Worm (Caenorhabditis elegans) whole organism, L4 larva: ENCODE data around the gene taf-12.
A peak's percentile ranks its signal among the peaks of the same experiment; 100 is the strongest.

Source experiments
- F37D6.2 ChIP-seq: sonication (generic microtip); optimal IDR thresholded peaks from 2 replicates; lab custom pipeline; 2016; ENCODE audit warnings: mild to moderate bottlenecking, missing genetic modification characterization, missing compliant biosample characterization
- R02D3.7 ChIP-seq: fragments of 150-350 bp; sonication (generic microtip); optimal IDR thresholded peaks from 3 replicates; lab custom pipeline; 2014; ENCODE audit warnings: missing biosample characterization, missing genetic modification characterization
- T20F7.1 ChIP-seq: fragments of 200-800 bp; sonication (Bioruptor generic); optimal IDR thresholded peaks from 2 replicates; lab custom pipeline; 2018; ENCODE audit warnings: mild to moderate bottlenecking, missing genetic modification characterization, missing compliant biosample characterization
- T26A8.4 ChIP-seq: fragments of 200-800 bp; sonication (Bioruptor generic); IDR thresholded peaks from 2 replicates; pipeline ENCODE4 v1.3.6; 2022; ENCODE audit warnings: missing genetic modification characterization, missing compliant biosample characterization
- Y48G9A.11 ChIP-seq: fragments of 200-800 bp; sonication (Bioruptor generic); IDR thresholded peaks from 2 replicates; pipeline ENCODE4 v1.3.6; 2022; ENCODE audit warnings: missing genetic modification reagents, missing genetic modification characterization, missing compliant biosample characterization
- Y5F2A.4 ChIP-seq: fragments of 200-800 bp; sonication (Bioruptor generic); optimal IDR thresholded peaks from 2 replicates; lab custom pipeline; 2018; ENCODE audit warnings: mild to moderate bottlenecking, missing genetic modification characterization, missing compliant biosample characterization
- Y75B8A.6 ChIP-seq: fragments of 200-800 bp; sonication (Bioruptor generic); IDR thresholded peaks from 2 replicates; pipeline ENCODE4 v1.3.6; 2022; ENCODE audit warnings: missing genetic modification reagents, missing genetic modification characterization, missing compliant biosample characterization
- ZK337.2 ChIP-seq: fragments of 200-800 bp; sonication (Bioruptor generic); IDR thresholded peaks from 2 replicates; pipeline ENCODE4 v1.3.6; 2022; ENCODE audit warnings: missing genetic modification reagents, missing genetic modification characterization, missing compliant biosample characterization
- aly-2 ChIP-seq: sonication (generic microtip); optimal IDR thresholded peaks from 2 replicates; lab custom pipeline; 2018; ENCODE audit warnings: missing biosample characterization, missing genetic modification characterization
- arid-1 ChIP-seq: fragments of 200-800 bp; sonication (Bioruptor generic); conservative IDR thresholded peaks from 2 replicates; pipeline ENCODE4 v1.3.6; 2022; ENCODE audit warnings: missing genetic modification reagents, missing genetic modification characterization, missing compliant biosample characterization
- ceh-20 ChIP-seq: fragments of 200-800 bp; sonication (Bioruptor generic); IDR thresholded peaks from 2 replicates; pipeline ENCODE4 v1.3.6; 2022; ENCODE audit warnings: missing genetic modification reagents, missing genetic modification characterization, missing compliant biosample characterization
- cey-2 ChIP-seq: sonication (generic microtip); optimal IDR thresholded peaks from 3 replicates; lab custom pipeline; 2017; ENCODE audit warnings: missing genetic modification characterization, mild to moderate bottlenecking, missing compliant biosample characterization, antibody characterized with exemption, borderline replicate concordance; ENCODE audit not compliant: insufficient read depth
- daf-12 ChIP-seq: fragments of 150-350 bp; optimal IDR thresholded peaks from 2 replicates; lab custom pipeline; 2014; ENCODE audit warnings: missing biosample characterization, missing genetic modification reagents, missing genetic modification characterization
- daf-16 ChIP-seq, 3 experiments: sonication (generic microtip); optimal IDR thresholded peaks; 2 replicates each; lab custom pipeline; 2016 to 2017; ENCODE audit warnings: missing genetic modification characterization in 3 of 3, missing genetic modification reagents in 3 of 3, mild to moderate bottlenecking in 2 of 3, missing compliant biosample characterization in 2 of 3, missing biosample characterization in 1 of 3, moderate library complexity in 1 of 3
- daf-19 ChIP-seq: fragments of 200-800 bp; sonication (Bioruptor generic); conservative IDR thresholded peaks from 2 replicates; pipeline ENCODE4 v1.3.6; 2022; ENCODE audit warnings: missing genetic modification characterization, missing compliant biosample characterization
- dmd-8 ChIP-seq: fragments of 200-800 bp; sonication (Bioruptor generic); IDR thresholded peaks from 2 replicates; pipeline ENCODE4 v1.3.6; 2022; ENCODE audit warnings: missing genetic modification characterization, missing compliant biosample characterization
- dpl-1 ChIP-seq: fragments of 150-350 bp; optimal IDR thresholded peaks from 2 replicates; lab custom pipeline; 2014; ENCODE audit warnings: missing biosample characterization, missing genetic modification reagents, missing genetic modification characterization
- duxl-1 ChIP-seq: sonication (generic microtip); optimal IDR thresholded peaks from 2 replicates; lab custom pipeline; 2016; ENCODE audit warnings: mild to moderate bottlenecking, missing genetic modification characterization, moderate library complexity, missing compliant biosample characterization; ENCODE audit not compliant: poor library complexity
- dve-1 ChIP-seq: sonication (generic microtip); optimal IDR thresholded peaks from 2 replicates; lab custom pipeline; 2017; ENCODE audit warnings: antibody characterized with exemption, mild to moderate bottlenecking, missing genetic modification characterization, missing compliant biosample characterization; ENCODE audit not compliant: insufficient read depth
- egl-27 ChIP-seq: sonication (generic microtip); optimal IDR thresholded peaks from 3 replicates; lab custom pipeline; 2017; ENCODE audit warnings: missing biosample characterization, missing genetic modification reagents, missing genetic modification characterization
- gei-8 ChIP-seq: fragments of 200-800 bp; sonication (Bioruptor generic); optimal IDR thresholded peaks from 2 replicates; lab custom pipeline; 2018; ENCODE audit warnings: mild to moderate bottlenecking, missing genetic modification characterization, missing compliant biosample characterization
- hlh-11 ChIP-seq: fragments of 200-800 bp; sonication (Bioruptor generic); optimal IDR thresholded peaks from 2 replicates; lab custom pipeline; 2018; ENCODE audit warnings: mild to moderate bottlenecking, missing genetic modification characterization, missing compliant biosample characterization
- hlh-30 ChIP-seq: sonication (generic microtip); optimal IDR thresholded peaks from 2 replicates; lab custom pipeline; 2017; ENCODE audit warnings: antibody characterized with exemption, mild to moderate bottlenecking, missing genetic modification characterization, missing compliant biosample characterization; ENCODE audit not compliant: insufficient read depth
- lim-7 ChIP-seq: fragments of 200-800 bp; sonication (Bioruptor generic); IDR thresholded peaks from 2 replicates; pipeline ENCODE4 v1.3.6; 2022; ENCODE audit warnings: missing genetic modification characterization, missing compliant biosample characterization
- lin-15B ChIP-seq: fragments of 150-350 bp; sonication (generic microtip); optimal IDR thresholded peaks from 3 replicates; lab custom pipeline; 2014; ENCODE audit warnings: missing biosample characterization, missing genetic modification characterization
- lin-38 ChIP-seq: fragments of 200-800 bp; sonication (Bioruptor generic); IDR thresholded peaks from 2 replicates; pipeline ENCODE4 v1.3.6; 2022; ENCODE audit warnings: missing genetic modification reagents, missing genetic modification characterization, missing compliant biosample characterization
- lsy-2 ChIP-seq, 2 experiments: fragments of 150-350 bp in 1 of 2; sonication (generic microtip) in 1 of 2; optimal IDR thresholded peaks; 2 replicates each; lab custom pipeline; 2014 to 2017; ENCODE audit warnings: missing biosample characterization in 2 of 2, missing genetic modification characterization in 2 of 2
- madf-5 ChIP-seq, 2 experiments: fragments of 200-800 bp; sonication (Bioruptor generic); IDR thresholded peaks; 2 replicates each; pipeline ENCODE4 v1.3.6; 2022; ENCODE audit warnings: missing compliant biosample characterization in 2 of 2, missing genetic modification characterization in 2 of 2
- mdl-1 ChIP-seq, 2 experiments: fragments of 150-350 bp in 1 of 2; sonication (generic microtip) in 1 of 2; optimal IDR thresholded peaks; 2 replicates each; lab custom pipeline; 2014 to 2017; ENCODE audit warnings: missing biosample characterization in 2 of 2, missing genetic modification characterization in 2 of 2
- nhr-102 ChIP-seq: sonication (generic microtip); optimal IDR thresholded peaks from 2 replicates; lab custom pipeline; 2016; ENCODE audit warnings: mild to moderate bottlenecking, missing genetic modification characterization, moderate library complexity, missing compliant biosample characterization
- nhr-111 ChIP-seq: fragments of 200-800 bp; sonication (Bioruptor generic); optimal IDR thresholded peaks from 2 replicates; lab custom pipeline; 2018; ENCODE audit warnings: mild to moderate bottlenecking, missing genetic modification characterization, missing compliant biosample characterization
- nhr-28 ChIP-seq: fragments of 150-350 bp; optimal IDR thresholded peaks from 2 replicates; lab custom pipeline; 2014; ENCODE audit warnings: missing biosample characterization, missing genetic modification characterization
- nhr-77 ChIP-seq: fragments of 150-350 bp; optimal IDR thresholded peaks from 2 replicates; lab custom pipeline; 2014; ENCODE audit warnings: missing biosample characterization, missing genetic modification characterization
- php-3 ChIP-seq: fragments of 200-800 bp; sonication (Bioruptor generic); IDR thresholded peaks from 2 replicates; pipeline ENCODE4 v1.3.6; 2022; ENCODE audit warnings: missing genetic modification reagents, missing genetic modification characterization, missing compliant biosample characterization
- pqm-1 ChIP-seq: sonication (generic microtip); optimal IDR thresholded peaks from 2 replicates; lab custom pipeline; 2017; ENCODE audit warnings: missing biosample characterization, missing genetic modification characterization
- rbr-2 ChIP-seq: sonication (generic microtip); optimal IDR thresholded peaks from 2 replicates; lab custom pipeline; 2016; ENCODE audit warnings: missing genotype, missing genetic modification characterization, missing compliant biosample characterization
- set-16 ChIP-seq: fragments of 200-800 bp; sonication (Bioruptor generic); IDR thresholded peaks from 2 replicates; pipeline ENCODE4 v1.3.6; 2022; ENCODE audit warnings: missing genetic modification reagents, missing genetic modification characterization, missing compliant biosample characterization
- snpc-1.2 ChIP-seq: fragments of 200-800 bp; sonication (Bioruptor generic); IDR thresholded peaks from 2 replicates; pipeline ENCODE4 v1.3.6; 2022; ENCODE audit warnings: missing genetic modification reagents, missing genetic modification characterization, missing compliant biosample characterization
- spr-1 ChIP-seq: sonication (generic microtip); optimal IDR thresholded peaks from 2 replicates; lab custom pipeline; 2016; ENCODE audit warnings: mild to moderate bottlenecking, missing genetic modification characterization, missing compliant biosample characterization
- tra-1 ChIP-seq: fragments of 200-800 bp; sonication (Bioruptor generic); IDR thresholded peaks from 2 replicates; pipeline ENCODE4 v1.3.6; 2022; ENCODE audit warnings: missing genetic modification reagents, missing genetic modification characterization, missing compliant biosample characterization
- unc-130 ChIP-seq: sonication (generic microtip); optimal IDR thresholded peaks from 2 replicates; lab custom pipeline; 2016; ENCODE audit warnings: missing genetic modification reagents, missing genetic modification characterization, missing compliant biosample characterization
- unc-39 ChIP-seq: sonication (generic microtip); optimal IDR thresholded peaks from 2 replicates; lab custom pipeline; 2017; ENCODE audit warnings: missing biosample characterization, missing genetic modification characterization
- vab-7 ChIP-seq: fragments of 200-800 bp; sonication (Bioruptor generic); IDR thresholded peaks from 2 replicates; pipeline ENCODE4 v1.3.6; 2022; ENCODE audit warnings: missing genetic modification reagents, missing genetic modification characterization, missing compliant biosample characterization
- zag-1 ChIP-seq: fragments of 150-350 bp; optimal IDR thresholded peaks from 2 replicates; lab custom pipeline; 2014; ENCODE audit warnings: missing biosample characterization, missing genetic modification characterization
- zfp-2 ChIP-seq: sonication (generic microtip); optimal IDR thresholded peaks from 2 replicates; lab custom pipeline; 2016; ENCODE audit warnings: mild to moderate bottlenecking, missing genetic modification characterization, missing compliant biosample characterization
- zfp-3 ChIP-seq: fragments of 200-800 bp; sonication (Bioruptor generic); conservative IDR thresholded peaks from 2 replicates; pipeline ENCODE4 v1.3.6; 2022; ENCODE audit warnings: missing genetic modification reagents, missing genetic modification characterization, missing compliant biosample characterization
- zip-2 ChIP-seq: fragments of 150-350 bp; optimal IDR thresholded peaks from 2 replicates; lab custom pipeline; 2014; ENCODE audit warnings: missing biosample characterization, missing genetic modification characterization
- ztf-11 ChIP-seq: fragments of 150-350 bp; optimal IDR thresholded peaks from 2 replicates; lab custom pipeline; 2014; ENCODE audit warnings: missing biosample characterization, missing genetic modification characterization
- ztf-7 ChIP-seq: fragments of 150-350 bp; optimal IDR thresholded peaks from 2 replicates; lab custom pipeline; 2014; ENCODE audit warnings: missing biosample characterization, missing genetic modification characterization

taf-12 gene

DNA sequence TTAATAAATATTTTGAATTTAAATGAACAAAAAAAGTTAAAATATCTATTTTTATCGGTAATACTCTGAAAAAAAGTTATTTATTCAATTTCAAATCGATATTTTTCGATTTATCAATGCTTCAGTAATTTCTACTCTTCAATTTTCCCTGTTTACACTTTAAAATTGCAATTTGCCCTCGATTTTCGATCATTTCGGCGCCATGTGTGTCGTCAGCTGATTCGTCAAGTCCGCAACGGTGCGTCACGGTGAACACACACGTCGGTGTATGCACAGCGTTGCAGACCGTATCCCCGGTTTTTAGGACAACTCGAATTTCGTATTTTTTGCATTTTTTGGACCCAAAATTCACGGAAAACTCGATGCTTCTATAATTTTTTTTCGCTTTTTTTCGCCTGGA is 45.8 kb downstream of the taf-12 start, which contains the start of gene C18D11.3 (continued):
- peak; percentile 83 for TF ChIP-seq lin-38 (GFP tag; lab: Robert Waterston, UW)
- 0 out of 2 replicates have a peak, but pooled peaks have one; percentile 29 for TF ChIP-seq ZK337.2
- peak; percentile 36 for TF ChIP-seq unc-130 (GFP tag; lab: Kevin White, UChicago)
- 0 out of 4 replicates have a peak, but pooled peaks of 1 of the 2 experiments have one; percentile 8 for TF ChIP-seq madf-5 (GFP tag; IDR thresholded peaks at IDR 0.05; lab: Robert Waterston, UW)
- TF ChIP-seq mdl-1 (tag; optimal IDR thresholded peaks at IDR 0.05; lab: Kevin White, UChicago): peak in 1 of 2 experiments; percentile 89
- peak; percentile 87 to 98 for TF ChIP-seq lsy-2 (tag; optimal IDR thresholded peaks at IDR 0.05; lab: Kevin White, UChicago)
- no peak for TF ChIP-seq T20F7.1
- TF ChIP-seq nhr-111 (GFP tag; lab: Kevin White, UChicago): no peak
- peak; percentile 63 for TF ChIP-seq T26A8.4
- no peak for TF ChIP-seq Y75B8A.6
- peak; percentile 56 for TF ChIP-seq ztf-7 (tag; lab: Kevin White, UChicago)
- peak; percentile 55; the same call in 1 of the 2 replicates for TF ChIP-seq tra-1 (GFP tag; lab: Robert Waterston, UW)
- no peak for TF ChIP-seq aly-2 (tag; lab: Kevin White, UChicago)
- peak; percentile 88 for TF ChIP-seq dve-1 (tag; lab: Kevin White, UChicago)
- TF ChIP-seq php-3 (GFP tag; lab: Robert Waterston, UW): peak; percentile 57; the same call in 1 of the 2 replicates
- no peak for TF ChIP-seq daf-19
- TF ChIP-seq ztf-11 (tag; lab: Kevin White, UChicago): no peak
- TF ChIP-seq duxl-1 (tag; lab: Kevin White, UChicago): no peak
- peak; percentile 69 for TF ChIP-seq vab-7 (GFP tag; lab: Robert Waterston, UW)
- no peak for TF ChIP-seq gei-8
- TF ChIP-seq snpc-1.2 (GFP tag; lab: Robert Waterston, UW): no peak
- peak; percentile 48; the same call in 1 of the 2 replicates for TF ChIP-seq arid-1 (GFP tag; lab: Robert Waterston, UW)
- 0 out of 2 replicates have a peak, but pooled peaks have one; percentile 39 for TF ChIP-seq ceh-20
- TF ChIP-seq cey-2 (tag; lab: Kevin White, UChicago): no peak
- no peak for TF ChIP-seq spr-1
- TF ChIP-seq daf-12: no peak
- TF ChIP-seq R02D3.7: no peak
- TF ChIP-seq zfp-3: 0 out of 2 replicates have a peak, but pooled peaks have one; percentile 18
- no peak for TF ChIP-seq unc-39 (tag; lab: Kevin White, UChicago)
- TF ChIP-seq dpl-1: peak; percentile 77
- TF ChIP-seq lin-15B (tag; lab: Kevin White, UChicago): no peak
- TF ChIP-seq rbr-2 (tag; lab: Kevin White, UChicago): peak; percentile 74
- TF ChIP-seq set-16 (GFP tag; lab: Robert Waterston, UW): no peak
- peak; percentile 29 for TF ChIP-seq nhr-102
- no peak for TF ChIP-seq dmd-8 (GFP tag; lab: Robert Waterston, UW)
- TF ChIP-seq Y5F2A.4: no peak
- TF ChIP-seq egl-27 (tag; lab: Kevin White, UChicago): no peak
- TF ChIP-seq hlh-11 (tag; lab: Kevin White, UChicago): peak; percentile 99

DNA sequence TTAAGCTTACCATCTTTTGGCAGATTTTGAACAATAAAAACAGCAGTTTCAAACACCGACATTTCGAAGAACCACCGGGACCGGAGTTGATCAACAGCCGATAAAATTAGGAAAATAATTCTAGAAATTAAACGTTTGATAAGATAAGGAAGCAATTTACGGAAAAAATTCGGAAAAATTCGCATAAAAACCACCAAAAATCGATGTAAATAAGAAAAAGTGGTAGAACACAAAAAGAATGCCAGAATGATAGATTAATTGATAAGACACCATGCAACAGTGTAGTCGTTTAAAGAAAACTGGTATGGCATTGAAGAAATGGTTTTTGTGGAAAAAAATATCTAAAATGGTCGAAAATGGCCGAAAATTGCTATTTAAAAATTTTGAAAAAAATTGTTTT is 46.7 kb downstream of the taf-12 start, which contains the start of gene maa-1:
TSS of gene maa-1 (minus strand) at position 120 of the 400 bp plus-strand sequence.
- TF ChIP-seq Y48G9A.11 (no peak), pqm-1 (tag; lab: Kevin White, UChicago) (peak; percentile 39), nhr-77 (tag; lab: Kevin White, UChicago) (peak; percentile 48), R02D3.7 (no peak), dve-1 (tag; lab: Kevin White, UChicago) (peak; percentile 74), F37D6.2 (tag; lab: Kevin White, UChicago) (no peak), zag-1 (tag; lab: Kevin White, UChicago) (no peak), hlh-30 (tag; lab: Kevin White, UChicago) (no peak), lim-7 (no peak), zip-2 (no peak), zfp-2 (tag; lab: Kevin White, UChicago) (no peak), T20F7.1 (no peak), daf-16 (GFP tag; optimal IDR thresholded peaks at IDR 0.05; lab: Kevin White, UChicago) (no peak), daf-16 (tag; optimal IDR thresholded peaks at IDR 0.05; lab: Kevin White, UChicago) (peak; percentile 97), nhr-28 (tag; lab: Kevin White, UChicago) (peak; percentile 78), hlh-11 (tag; lab: Kevin White, UChicago) (peak; percentile 64), nhr-111 (GFP tag; lab: Kevin White, UChicago) (no peak), php-3 (GFP tag; lab: Robert Waterston, UW) (0 out of 2 replicates have a peak, but pooled peaks have one; percentile 56), lsy-2 (tag; optimal IDR thresholded peaks at IDR 0.05; lab: Kevin White, UChicago) (peak in 1 of 2 experiments; percentile 8)
